Worm (Caenorhabditis elegans): ENCODE measurements around the gene irld-64.

ce11 chrII:2927533-2927932 is 2.9 kb downstream of the irld-64 start, which contains the start of the genes ZK355.3 and ZK355.8:
- TF ChIP-seq syd-9 (tag; optimal IDR thresholded peaks at IDR 0.05): no peak
- no peak for TF ChIP-seq nhr-232 (tag; optimal IDR thresholded peaks at IDR 0.05)
- no peak for TF ChIP-seq hlh-6 (tag; optimal IDR thresholded peaks at IDR 0.05)
- no peak for TF ChIP-seq rnt-1 (tag; optimal IDR thresholded peaks at IDR 0.05)
- TF ChIP-seq madf-2 (tag; optimal IDR thresholded peaks at IDR 0.05): no peak
- TF ChIP-seq tbx-2 (tag; optimal IDR thresholded peaks at IDR 0.05): no peak
- no peak for TF ChIP-seq unc-42 (tag; optimal IDR thresholded peaks at IDR 0.05)
- TF ChIP-seq unc-55 (GFP tag; optimal IDR thresholded peaks at IDR 0.05): no peak
- no peak for TF ChIP-seq pax-1 (tag; optimal IDR thresholded peaks at IDR 0.05)
- no peak for TF ChIP-seq hlh-30 (tag; optimal IDR thresholded peaks at IDR 0.05; ENCODE audit: insufficient read depth)
- TF ChIP-seq che-1 (tag; optimal IDR thresholded peaks at IDR 0.05): no peak
- TF ChIP-seq npax-4 (tag; optimal IDR thresholded peaks at IDR 0.05): no peak
- TF ChIP-seq nhr-11 (tag; optimal IDR thresholded peaks at IDR 0.05): no peak
- no peak for TF ChIP-seq pha-4 (tag; optimal IDR thresholded peaks at IDR 0.05)

All from whole organism, late embryonic.